Worm (Caenorhabditis elegans) whole organism, mixed stage, embryonic: ENCODE results near the gene Y66D12A.1.

Source experiments
- elt-1 ChIP-seq: sonication (generic microtip); optimal IDR thresholded peaks from 2 replicates; lab custom pipeline; 2017; ENCODE audit warnings: missing genetic modification characterization, mild to moderate bottlenecking, missing compliant biosample characterization, antibody characterized with exemption, moderate library complexity, borderline replicate concordance; ENCODE audit not compliant: insufficient read depth
- ham-2 ChIP-seq: fragments of 200-800 bp; sonication (Bioruptor generic); optimal IDR thresholded peaks from 2 replicates; lab custom pipeline; 2018; ENCODE audit warnings: mild to moderate bottlenecking, missing genetic modification characterization, missing compliant biosample characterization
- nhr-237 ChIP-seq: fragments of 150-350 bp; optimal IDR thresholded peaks from 2 replicates; lab custom pipeline; 2014; ENCODE audit warnings: missing biosample characterization, missing genetic modification characterization
- nhr-76 ChIP-seq: sonication (generic microtip); optimal IDR thresholded peaks from 2 replicates; lab custom pipeline; 2017; ENCODE audit warnings: missing biosample characterization, missing genetic modification characterization
- pha-4 ChIP-seq: fragments of 150-350 bp; optimal IDR thresholded peaks from 2 replicates; lab custom pipeline; 2018; ENCODE audit warnings: missing biosample characterization, missing genetic modification reagents, missing genetic modification characterization
- unc-39 ChIP-seq: fragments of 150-350 bp; optimal IDR thresholded peaks from 2 replicates; lab custom pipeline; 2014; ENCODE audit warnings: missing biosample characterization, missing genetic modification characterization
- unc-62 ChIP-seq: fragments of 150-350 bp; optimal IDR thresholded peaks from 2 replicates; lab custom pipeline; 2014; ENCODE audit warnings: missing biosample characterization, missing genetic modification reagents, missing genetic modification characterization
- ztf-11 ChIP-seq: fragments of 150-350 bp; optimal IDR thresholded peaks from 2 replicates; lab custom pipeline; 2014; ENCODE audit warnings: missing biosample characterization, missing genetic modification characterization

DNA sequence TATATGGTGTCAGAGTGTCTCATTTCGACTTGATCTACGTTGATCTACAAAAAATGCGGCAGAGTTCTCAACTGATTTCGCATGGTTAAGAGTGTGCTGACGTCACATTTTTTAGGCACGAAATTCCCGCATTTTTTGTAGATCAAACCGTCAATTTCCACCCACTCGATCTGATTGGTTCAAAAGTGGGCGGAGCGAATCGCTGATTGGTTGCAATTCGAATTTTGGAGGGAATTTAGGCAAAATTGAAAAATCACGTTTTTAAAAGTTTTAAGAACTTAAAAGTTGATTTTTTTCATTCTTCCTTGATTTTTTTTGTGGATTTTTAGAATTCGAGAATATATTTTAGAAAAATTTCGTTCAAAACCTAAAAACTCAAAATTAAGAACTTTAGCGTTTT lies 48.4 kb downstream of the Y66D12A.1 start:
- TF ChIP-seq nhr-76 (tag; lab: Kevin White, UChicago) (no peak), elt-1 (tag; lab: Kevin White, UChicago) (no peak), unc-62 (no peak), unc-39 (tag; lab: Kevin White, UChicago) (no peak), ham-2 (GFP tag; lab: Kevin White, UChicago) (no peak), pha-4 (tag; lab: Kevin White, UChicago) (no peak), nhr-237 (tag; lab: Kevin White, UChicago) (no peak), ztf-11 (tag; lab: Kevin White, UChicago) (no peak)
